Worm (Caenorhabditis elegans): ENCODE measurements around the gene dpy-7.

ce11 chrX:7569685-7570518, 32.3 kb upstream of the dpy-7 start, which contains the start of gene apy-1:
- TF ChIP-seq skn-1 (tag; optimal IDR thresholded peaks at IDR 0.05) (no peak), elt-3 (tag; optimal IDR thresholded peaks at IDR 0.05) (no peak), dsc-1 (tag; optimal IDR thresholded peaks at IDR 0.05) (peak; percentile 40), fkh-4 (tag; optimal IDR thresholded peaks at IDR 0.05; ENCODE audit: borderline replicate concordance) (peak; percentile 24), nhr-237 (tag; optimal IDR thresholded peaks at IDR 0.05) (no peak), pag-3 (tag; optimal IDR thresholded peaks at IDR 0.05; ENCODE audit: borderline replicate concordance, insufficient read depth) (no peak), unc-62 (GFP tag; optimal IDR thresholded peaks at IDR 0.05) (no peak), nhr-20 (tag; optimal IDR thresholded peaks at IDR 0.05) (peak; percentile 31), ama-1 (optimal IDR thresholded peaks at IDR 0.05) (no peak), lin-35 (GFP tag; optimal IDR thresholded peaks at IDR 0.05) (peak in 1 of 2 experiments; percentile 48), Y116A8C.19 (tag; optimal IDR thresholded peaks at IDR 0.05; ENCODE audit: borderline replicate concordance) (no peak), grh-1 (GFP tag; IDR thresholded peaks at IDR 0.05) (no peak), zag-1 (tag; optimal IDR thresholded peaks at IDR 0.05) (no peak), nhr-77 (tag; optimal IDR thresholded peaks at IDR 0.05) (no peak)

Data from whole organism, L1 larva.